Worm (Caenorhabditis elegans): Measurements from ENCODE around the gene C44H4.4.

- no peak for TF ChIP-seq nhr-77 (tag; optimal IDR thresholded peaks at IDR 0.05)
- TF ChIP-seq snpc-4 (tag; optimal IDR thresholded peaks at IDR 0.05): no peak
- TF ChIP-seq ztf-11 (tag; optimal IDR thresholded peaks at IDR 0.05): no peak
- no peak for TF ChIP-seq nhr-23 (tag; optimal IDR thresholded peaks at IDR 0.05)
- no peak for TF ChIP-seq dmd-4 (tag; optimal IDR thresholded peaks at IDR 0.05)
- no peak for TF ChIP-seq unc-55 (GFP tag; optimal IDR thresholded peaks at IDR 0.05)
- TF ChIP-seq ceh-82 (tag; optimal IDR thresholded peaks at IDR 0.05): no peak
- TF ChIP-seq ztf-4 (tag; optimal IDR thresholded peaks at IDR 0.05): no peak
- TF ChIP-seq fos-1 (tag; optimal IDR thresholded peaks at IDR 0.05): no peak
- TF ChIP-seq nhr-11 (tag; optimal IDR thresholded peaks at IDR 0.05): no peak
- no peak for TF ChIP-seq C34F6.9 (tag; optimal IDR thresholded peaks at IDR 0.05)
- no peak for TF ChIP-seq nhr-237 (tag; optimal IDR thresholded peaks at IDR 0.05)
- TF ChIP-seq elt-1 (tag; optimal IDR thresholded peaks at IDR 0.05): no peak
- TF ChIP-seq unc-39 (tag; optimal IDR thresholded peaks at IDR 0.05): no peak
Measured at ce11 chrX:14541992-14542391, 46.9 kb downstream of the C44H4.4 start, which contains the start of gene fbxa-81.
